Fruit fly (Drosophila melanogaster): ENCODE results near the gene Hsp67Bc.

DNA sequence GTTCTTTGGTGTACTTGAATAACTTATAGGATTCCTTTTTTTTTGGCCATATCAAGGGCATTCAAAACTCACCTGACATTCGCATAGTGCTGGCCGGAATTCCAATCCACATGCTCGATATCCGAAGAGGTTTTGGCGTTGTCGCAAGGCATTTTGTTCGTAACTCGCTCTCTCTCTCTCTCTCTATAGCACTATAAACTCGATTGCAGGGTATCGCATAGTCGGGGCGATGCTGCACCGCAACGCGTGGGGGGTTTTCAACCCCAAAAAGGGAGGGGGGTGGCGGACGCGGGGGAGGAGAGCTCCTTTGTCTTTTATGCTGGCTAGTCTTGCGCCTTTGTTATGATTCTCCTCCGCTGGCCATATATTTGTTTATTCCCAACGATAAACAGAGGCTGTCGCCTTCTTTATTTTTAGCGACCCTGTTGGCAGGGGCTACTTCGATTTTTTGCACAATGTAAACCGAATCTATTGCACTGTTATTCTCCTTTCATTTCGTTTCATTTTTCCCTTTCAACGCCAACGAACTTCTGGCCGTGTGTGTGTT is 26.2 kb upstream of the Hsp67Bc start:
- TF ChIP-seq CG3995 (GFP tag; optimal IDR thresholded peaks at IDR 0.05), result no peak
- TF ChIP-seq HLH54F (GFP tag; optimal IDR thresholded peaks at IDR 0.05), result no peak
- TF ChIP-seq CG8944 (GFP tag; optimal IDR thresholded peaks at IDR 0.05), result no peak
- no peak for TF ChIP-seq CG4617 (GFP tag; optimal IDR thresholded peaks at IDR 0.05; ENCODE audit: borderline replicate concordance)
- no peak for TF ChIP-seq CG10209 (GFP tag; optimal IDR thresholded peaks at IDR 0.05)
- 0 out of 2 replicates have a peak, but pooled peaks have one; percentile 22 for TF ChIP-seq ttk (GFP tag; IDR thresholded peaks at IDR 0.05)
- TF ChIP-seq h (optimal IDR thresholded peaks at IDR 0.05), result no peak
- no peak for TF ChIP-seq CG31224 (GFP tag; IDR thresholded peaks at IDR 0.05)
- peak; percentile 59 for TF ChIP-seq row (GFP tag; IDR thresholded peaks at IDR 0.05)
- no peak for TF ChIP-seq CG8924 (tag; optimal IDR thresholded peaks at IDR 0.05)
- TF ChIP-seq CG10267 (tag; optimal IDR thresholded peaks at IDR 0.05), result no peak

Measured in whole organism, embryonic.